Worm (Caenorhabditis elegans) whole organism, L2 larva: Measurements from ENCODE around the gene srd-47.

Experiments used
- ama-1 ChIP-seq: fragments of 150-350 bp; optimal IDR thresholded peaks from 2 replicates; lab custom pipeline; 2018; ENCODE audit warnings: inconsistent platforms
- dmd-4 ChIP-seq: sonication (generic microtip); optimal IDR thresholded peaks from 2 replicates; lab custom pipeline; 2017; ENCODE audit warnings: missing biosample characterization, missing genetic modification characterization
- lin-39 ChIP-seq: fragments of 150-350 bp; optimal IDR thresholded peaks from 2 replicates; lab custom pipeline; 2014; ENCODE audit warnings: missing biosample characterization, missing genetic modification reagents, missing genetic modification characterization
- nhr-12 ChIP-seq: fragments of 150-350 bp; optimal IDR thresholded peaks from 2 replicates; lab custom pipeline; 2014; ENCODE audit warnings: missing biosample characterization, missing genetic modification characterization
- nhr-6 ChIP-seq: fragments of 150-350 bp; optimal IDR thresholded peaks from 2 replicates; lab custom pipeline; 2014; ENCODE audit warnings: missing biosample characterization, missing genetic modification characterization
- nhr-77 ChIP-seq: fragments of 150-350 bp; optimal IDR thresholded peaks from 2 replicates; lab custom pipeline; 2014; ENCODE audit warnings: missing biosample characterization, missing genetic modification characterization
- unc-39 ChIP-seq: fragments of 150-350 bp; optimal IDR thresholded peaks from 2 replicates; lab custom pipeline; 2014; ENCODE audit warnings: missing biosample characterization, missing genetic modification characterization
- unc-62 ChIP-seq: fragments of 150-350 bp; optimal IDR thresholded peaks from 2 replicates; lab custom pipeline; 2014; ENCODE audit warnings: missing biosample characterization, missing genetic modification reagents, missing genetic modification characterization

DNA sequence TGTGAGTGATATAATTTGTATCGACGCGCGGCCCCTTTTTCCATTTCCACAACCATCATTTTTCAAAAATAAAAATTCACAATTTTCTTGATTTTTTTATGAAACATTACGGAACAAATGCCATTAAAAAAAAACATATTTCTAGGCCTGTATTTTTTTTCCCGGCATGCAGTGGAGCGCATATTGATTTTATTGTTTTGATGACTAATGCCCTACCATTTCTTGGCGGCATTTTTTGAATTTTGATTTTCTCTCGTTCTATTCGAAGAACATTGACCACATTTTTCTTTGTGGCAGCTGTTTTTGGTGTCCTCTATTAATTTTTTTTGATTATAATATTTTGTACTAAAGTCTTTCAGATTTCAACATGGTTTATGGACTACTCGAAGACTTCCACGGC, 35.1 kb upstream of the srd-47 start, which contains the start of gene W06D11.3:
- TF ChIP-seq dmd-4 (no peak), unc-39 (tag; lab: Kevin White, UChicago) (no peak), nhr-12 (tag; lab: Kevin White, UChicago) (no peak), lin-39 (tag; lab: Kevin White, UChicago) (no peak), ama-1 (no peak), nhr-6 (no peak), unc-62 (no peak), nhr-77 (tag; lab: Kevin White, UChicago) (no peak)
